Worm (Caenorhabditis elegans) whole organism, L1 larva: ENCODE measurements around the gene F26F12.4.

ENCODE experiments used
- elt-2 ChIP-seq: sonication (generic microtip); optimal IDR thresholded peaks from 2 replicates; lab custom pipeline; 2016; ENCODE audit warnings: missing genetic modification characterization, mild to moderate bottlenecking, inconsistent platforms, missing compliant biosample characterization, missing genetic modification reagents
- nhr-77 ChIP-seq: fragments of 150-350 bp; optimal IDR thresholded peaks from 2 replicates; lab custom pipeline; 2014; ENCODE audit warnings: missing biosample characterization, missing genetic modification characterization
- ztf-11 ChIP-seq, 2 experiments: sonication (generic microtip); optimal IDR thresholded peaks; 2 replicates each; lab custom pipeline; 2016 to 2017; ENCODE audit warnings: missing genetic modification characterization in 2 of 2, missing biosample characterization in 1 of 2, missing compliant biosample characterization in 1 of 2

DNA sequence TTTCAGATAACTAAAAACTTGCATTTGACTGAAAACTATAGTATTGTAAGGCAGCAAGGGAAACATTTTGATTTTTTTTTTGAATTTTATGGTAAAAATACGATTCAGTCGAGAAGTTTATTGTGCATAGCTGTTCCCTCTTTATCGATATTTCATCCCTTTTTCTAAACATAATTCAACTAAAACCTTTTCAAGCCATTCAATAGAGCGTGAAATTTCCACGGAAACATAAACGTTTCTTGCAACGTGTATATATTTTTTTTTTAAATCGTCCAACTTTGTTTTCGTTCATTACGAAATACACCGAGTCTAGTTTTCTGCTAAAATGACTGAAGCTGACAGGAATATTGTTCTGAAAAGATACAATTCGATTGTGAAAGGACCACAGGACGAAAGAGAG, 2.6 kb upstream of the F26F12.4 start, which contains the start of gene C02G6.2:
- TF ChIP-seq elt-2 (no peak), ztf-11 (tag; optimal IDR thresholded peaks at IDR 0.05; lab: Kevin White, UChicago) (no peak), nhr-77 (tag; lab: Kevin White, UChicago) (no peak)
